Fruit fly (Drosophila melanogaster) whole organism, embryonic: Measurements from ENCODE around the gene Ice2.

ENCODE experiments used
- ATbp ChIP-seq: fragments of 200-800 bp; sonication (Bioruptor generic); optimal IDR thresholded peaks from 2 replicates; lab custom pipeline; 2017; ENCODE audit warnings: missing biosample characterization, mild to moderate bottlenecking, missing genetic modification characterization, missing genetic modification reagents
- BtbVII ChIP-seq: fragments of 200-800 bp; sonication (Bioruptor generic); optimal IDR thresholded peaks from 3 replicates; lab custom pipeline; 2017; ENCODE audit warnings: missing biosample characterization, mild to moderate bottlenecking, missing genetic modification characterization
- CG10274 ChIP-seq: fragments of 200-800 bp; sonication (Bioruptor generic); optimal IDR thresholded peaks from 3 replicates; lab custom pipeline; 2017; ENCODE audit warnings: missing biosample characterization, mild to moderate bottlenecking, missing genetic modification characterization
- CG10565 ChIP-seq: fragments of 200-800 bp; sonication (Bioruptor generic); optimal IDR thresholded peaks from 3 replicates; lab custom pipeline; 2016; ENCODE audit warnings: missing biosample characterization, mild to moderate bottlenecking, missing genetic modification characterization
- CG10979 ChIP-seq: fragments of 200-800 bp; sonication (Bioruptor generic); optimal IDR thresholded peaks from 2 replicates; lab custom pipeline; 2018; ENCODE audit warnings: missing biosample characterization, mild to moderate bottlenecking, missing genetic modification characterization, moderate library complexity
- CG12071 ChIP-seq: fragments of 200-800 bp; sonication (Bioruptor generic); optimal IDR thresholded peaks from 3 replicates; lab custom pipeline; 2018; ENCODE audit warnings: missing biosample characterization, mild to moderate bottlenecking, missing genetic modification characterization
- CG12769 ChIP-seq: fragments of 200-800 bp; sonication (Bioruptor generic); optimal IDR thresholded peaks from 2 replicates; lab custom pipeline; 2019; ENCODE audit warnings: missing biosample characterization, mild to moderate bottlenecking, missing genetic modification characterization, moderate library complexity
- CG15696 ChIP-seq: fragments of 200-800 bp; sonication (Bioruptor generic); optimal IDR thresholded peaks from 2 replicates; lab custom pipeline; 2019; ENCODE audit warnings: missing biosample characterization, mild to moderate bottlenecking, missing genetic modification characterization, moderate library complexity
- CG17568 ChIP-seq: fragments of 200-800 bp; sonication (Bioruptor generic); optimal IDR thresholded peaks from 2 replicates; lab custom pipeline; 2018; ENCODE audit warnings: missing biosample characterization, mild to moderate bottlenecking, missing genetic modification characterization, moderate library complexity
- CG2116 ChIP-seq: fragments of 200-800 bp; sonication (Bioruptor generic); optimal IDR thresholded peaks from 3 replicates; lab custom pipeline; 2018; ENCODE audit warnings: missing biosample characterization, mild to moderate bottlenecking, missing genetic modification characterization
- CG32532 ChIP-seq: fragments of 200-800 bp; sonication (Bioruptor generic); IDR thresholded peaks from 2 replicates; pipeline ENCODE4 v1.3.6; 2022; ENCODE audit warnings: missing biosample characterization, missing genetic modification characterization
- CG4404 ChIP-seq: fragments of 200-800 bp; sonication (Bioruptor generic); IDR thresholded peaks from 2 replicates; pipeline ENCODE4 v1.3.6; 2022; ENCODE audit warnings: missing biosample characterization, missing genetic modification characterization
- CG4854 ChIP-seq: fragments of 200-800 bp; sonication (Bioruptor generic); optimal IDR thresholded peaks from 2 replicates; lab custom pipeline; 2016; ENCODE audit warnings: missing biosample characterization, missing genetic modification characterization, inconsistent platforms
- CG6683 ChIP-seq: fragments of 200-800 bp; sonication (Bioruptor generic); optimal IDR thresholded peaks from 2 replicates; lab custom pipeline; 2017; ENCODE audit warnings: missing biosample characterization, mild to moderate bottlenecking, missing genetic modification characterization, missing genetic modification reagents
- CG7556 ChIP-seq: fragments of 200-800 bp; sonication (Bioruptor generic); optimal IDR thresholded peaks from 2 replicates; lab custom pipeline; 2017; ENCODE audit warnings: missing biosample characterization, mild to moderate bottlenecking, missing genetic modification characterization
- CG8765 ChIP-seq: fragments of 200-800 bp; sonication (Bioruptor generic); IDR thresholded peaks from 2 replicates; pipeline ENCODE4 v1.3.6; 2022; ENCODE audit warnings: missing biosample characterization, missing genetic modification characterization
- CG8924 ChIP-seq: fragments of 200-800 bp; optimal IDR thresholded peaks from 3 replicates; lab custom pipeline; 2019; ENCODE audit warnings: missing biosample characterization, mild to moderate bottlenecking, missing genetic modification characterization, moderate library complexity
- CG9797 ChIP-seq: fragments of 200-800 bp; sonication (Bioruptor generic); optimal IDR thresholded peaks from 3 replicates; lab custom pipeline; 2018; ENCODE audit warnings: missing biosample characterization, mild to moderate bottlenecking, missing genetic modification characterization
- Dad ChIP-seq: fragments of 200-800 bp; sonication (Bioruptor generic); optimal IDR thresholded peaks from 3 replicates; lab custom pipeline; 2016; ENCODE audit warnings: missing biosample characterization, missing genetic modification characterization
- Dip2 ChIP-seq: fragments of 200-800 bp; sonication (Bioruptor generic); IDR thresholded peaks from 2 replicates; pipeline ENCODE4 v1.3.6; 2022; ENCODE audit warnings: missing biosample characterization, missing genetic modification characterization
- Hmr ChIP-seq: fragments of 200-800 bp; sonication (Bioruptor generic); optimal IDR thresholded peaks from 3 replicates; lab custom pipeline; 2017; ENCODE audit warnings: mild to moderate bottlenecking, missing biosample characterization, missing genetic modification reagents, missing genetic modification characterization
- Mrtf ChIP-seq: fragments of 200-800 bp; sonication (Bioruptor generic); IDR thresholded peaks from 3 replicates; pipeline ENCODE4 v1.3.6; 2022; ENCODE audit warnings: missing biosample characterization, missing genetic modification characterization
- Pdp1 ChIP-seq, 2 experiments: fragments of 200-800 bp; sonication (Bioruptor generic); optimal IDR thresholded peaks; 3 replicates each; lab custom pipeline; 2016; ENCODE audit warnings: missing biosample characterization in 2 of 2, missing genetic modification characterization in 2 of 2, mild to moderate bottlenecking in 1 of 2, moderate library complexity in 1 of 2
- Rfx ChIP-seq: fragments of 200-800 bp; sonication (Bioruptor generic); IDR thresholded peaks from 2 replicates; pipeline ENCODE4 v1.3.6; 2022; ENCODE audit warnings: missing biosample characterization, missing genetic modification characterization
- Side ChIP-seq: fragments of 200-800 bp; sonication (Bioruptor generic); optimal IDR thresholded peaks from 2 replicates; lab custom pipeline; 2016; ENCODE audit warnings: missing biosample characterization, missing genetic modification characterization
- Sox102F ChIP-seq: fragments of 200-800 bp; sonication (Bioruptor generic); optimal IDR thresholded peaks from 2 replicates; lab custom pipeline; 2018; ENCODE audit warnings: missing biosample characterization, mild to moderate bottlenecking, missing genetic modification characterization, moderate library complexity
- Stat92E ChIP-seq, 3 experiments: fragments of >200 bp in 2 of 3; fragments of 200-800 bp in 1 of 3; sonication (Bioruptor generic) in 1 of 3; optimal IDR thresholded peaks; 2 replicates each; lab custom pipeline; 2017 to 2019; ENCODE audit warnings: missing biosample characterization in 3 of 3, missing genetic modification characterization in 3 of 3, mild to moderate bottlenecking in 1 of 3, moderate library complexity in 1 of 3
- Taf1 ChIP-seq: fragments of 200-800 bp; sonication (Bioruptor generic); IDR thresholded peaks from 2 replicates; pipeline ENCODE4 v1.3.6; 2022; ENCODE audit warnings: missing biosample characterization, missing genetic modification characterization
- Tbp ChIP-seq: fragments of >200 bp; optimal IDR thresholded peaks from 2 replicates; lab custom pipeline; 2018; ENCODE audit warnings: missing biosample characterization, missing genetic modification characterization
- cg ChIP-seq: fragments of 200-800 bp; sonication (Bioruptor generic); optimal IDR thresholded peaks from 3 replicates; lab custom pipeline; 2019; ENCODE audit warnings: missing biosample characterization, mild to moderate bottlenecking, missing genetic modification characterization, moderate library complexity
- esg ChIP-seq: fragments of 200-800 bp; sonication (Bioruptor generic); conservative IDR thresholded peaks from 2 replicates; pipeline ENCODE4 v1.3.6; 2022; ENCODE audit warnings: missing biosample characterization, missing genetic modification characterization
- ewg ChIP-seq: fragments of 200-800 bp; sonication (Bioruptor generic); optimal IDR thresholded peaks from 3 replicates; lab custom pipeline; 2017; ENCODE audit warnings: mild to moderate bottlenecking, missing biosample characterization, missing genetic modification reagents, missing genetic modification characterization
- fd102C ChIP-seq: fragments of 200-800 bp; sonication (Bioruptor generic); optimal IDR thresholded peaks from 2 replicates; lab custom pipeline; 2018; ENCODE audit warnings: missing biosample characterization, mild to moderate bottlenecking, missing genetic modification characterization, moderate library complexity
- fd96Cb ChIP-seq: fragments of 200-800 bp; sonication (Bioruptor generic); optimal IDR thresholded peaks from 2 replicates; lab custom pipeline; 2018; ENCODE audit warnings: missing biosample characterization, mild to moderate bottlenecking, missing genetic modification characterization, moderate library complexity
- ftz-f1 ChIP-seq: fragments of 200-800 bp; sonication (Bioruptor generic); optimal IDR thresholded peaks from 2 replicates; lab custom pipeline; 2016; ENCODE audit warnings: missing biosample characterization, missing genetic modification characterization
- fu2 ChIP-seq: fragments of 200-800 bp; sonication (Bioruptor generic); optimal IDR thresholded peaks from 2 replicates; lab custom pipeline; 2016; ENCODE audit warnings: missing biosample characterization, missing genetic modification characterization
- gcm ChIP-seq: fragments of 200-800 bp; sonication (Bioruptor generic); optimal IDR thresholded peaks from 2 replicates; lab custom pipeline; 2019; ENCODE audit warnings: missing biosample characterization, mild to moderate bottlenecking, missing genetic modification characterization, moderate library complexity
- grau ChIP-seq: fragments of 200-800 bp; optimal IDR thresholded peaks from 3 replicates; lab custom pipeline; 2019; ENCODE audit warnings: missing biosample characterization, mild to moderate bottlenecking, missing genetic modification characterization, moderate library complexity
- ham ChIP-seq: fragments of 200-800 bp; sonication (Bioruptor generic); IDR thresholded peaks from 2 replicates; pipeline ENCODE4 v1.3.6; 2022; ENCODE audit warnings: missing biosample characterization, missing genetic modification characterization
- nom ChIP-seq: fragments of 200-800 bp; sonication (Bioruptor generic); optimal IDR thresholded peaks from 2 replicates; lab custom pipeline; 2017; ENCODE audit warnings: missing biosample characterization, missing genetic modification characterization, mild to moderate bottlenecking, moderate library complexity, missing genetic modification reagents
- seq ChIP-seq: fragments of 200-800 bp; sonication (Bioruptor generic); IDR thresholded peaks from 2 replicates; pipeline ENCODE4 v1.3.6; 2022; ENCODE audit warnings: missing biosample characterization, missing genetic modification characterization
- slou ChIP-seq: fragments of 200-800 bp; sonication (Bioruptor generic); optimal IDR thresholded peaks from 3 replicates; lab custom pipeline; 2016; ENCODE audit warnings: missing biosample characterization, missing genetic modification characterization
- sqz ChIP-seq: fragments of 200-800 bp; sonication (Bioruptor generic); optimal IDR thresholded peaks from 3 replicates; lab custom pipeline; 2018; ENCODE audit warnings: missing biosample characterization, mild to moderate bottlenecking, missing genetic modification characterization
- ssp ChIP-seq: fragments of 200-800 bp; sonication (Bioruptor generic); IDR thresholded peaks from 2 replicates; pipeline ENCODE4 v1.3.6; 2022; ENCODE audit warnings: missing biosample characterization, missing genetic modification characterization
- stc ChIP-seq: fragments of 200-800 bp; sonication (Bioruptor generic); IDR thresholded peaks from 2 replicates; pipeline ENCODE4 v1.3.6; 2022; ENCODE audit warnings: missing biosample characterization, missing genetic modification characterization
- tin ChIP-seq: fragments of 200-800 bp; sonication (Bioruptor generic); optimal IDR thresholded peaks from 3 replicates; lab custom pipeline; 2016; ENCODE audit warnings: missing biosample characterization, missing genetic modification characterization
- tll ChIP-seq, 2 experiments: fragments of 200-800 bp in 1 of 2; fragments of >200 bp in 1 of 2; sonication (Bioruptor generic) in 1 of 2; optimal IDR thresholded peaks; 2 replicates each; lab custom pipeline; 2017 to 2019; ENCODE audit warnings: missing biosample characterization in 2 of 2, missing genetic modification characterization in 2 of 2, mild to moderate bottlenecking in 1 of 2, moderate library complexity in 1 of 2
- twi ChIP-seq: fragments of 200-800 bp; optimal IDR thresholded peaks from 2 replicates; lab custom pipeline; 2019; ENCODE audit warnings: missing biosample characterization, mild to moderate bottlenecking, missing genetic modification characterization, moderate library complexity
- tx ChIP-seq: fragments of 200-800 bp; sonication (Bioruptor generic); optimal IDR thresholded peaks from 2 replicates; lab custom pipeline; 2016; ENCODE audit warnings: missing biosample characterization, missing genetic modification characterization
- vvl ChIP-seq: fragments of 200-800 bp; sonication (Bioruptor generic); IDR thresholded peaks from 2 replicates; pipeline ENCODE4 v1.3.6; 2022; ENCODE audit warnings: missing biosample characterization, missing genetic modification characterization

The Ice2 gene

dm6 chr3R:21127352-21127985 lies 2.5 kb upstream of the Ice2 start, which contains the start of the genes slmb and CG5793 (continued):
- no peak for TF ChIP-seq Mrtf (GFP tag; lab: Robert Waterston, UW)
- peak; percentile 46 for TF ChIP-seq Rfx
- no peak for TF ChIP-seq nom (GFP tag; lab: Kevin White, UChicago)
- no peak for TF ChIP-seq CG8765 (GFP tag; lab: Robert Waterston, UW)
- no peak for TF ChIP-seq Dad (GFP tag; lab: Kevin White, UChicago)
- TF ChIP-seq CG4404 (GFP tag; lab: Robert Waterston, UW) = no peak
- TF ChIP-seq ssp (GFP tag; lab: Robert Waterston, UW) = no peak; the same call in 1 of the 2 replicates
- TF ChIP-seq vvl (GFP tag; lab: Robert Waterston, UW) = peak; percentile 41
- 0 out of 2 replicates have a peak, but pooled peaks have one; percentile 47 for TF ChIP-seq CG32532 (GFP tag; lab: Robert Waterston, UW)
- no peak for TF ChIP-seq CG7556
- TF ChIP-seq tll (GFP tag; optimal IDR thresholded peaks at IDR 0.05; lab: Kevin White, UChicago) = no peak
- peak; percentile 52 for TF ChIP-seq tin (GFP tag; lab: Kevin White, UChicago)
- no peak for TF ChIP-seq CG6683 (GFP tag; lab: Kevin White, UChicago)
- no peak for TF ChIP-seq stc (GFP tag; lab: Robert Waterston, UW)
- no peak for TF ChIP-seq CG12769
- TF ChIP-seq Hmr (GFP tag; lab: Kevin White, UChicago) = no peak
- TF ChIP-seq twi (tag; lab: Kevin White, UChicago) = no peak
- TF ChIP-seq ham (GFP tag; lab: Robert Waterston, UW) = no peak
- TF ChIP-seq Tbp (GFP tag; lab: Kevin White, UChicago) = no peak
- peak; percentile 38 for TF ChIP-seq fu2
- no peak for TF ChIP-seq cg (GFP tag; lab: Kevin White, UChicago)
- TF ChIP-seq CG9797 (GFP tag; lab: Kevin White, UChicago) = peak; percentile 92
- peak; percentile 6 for TF ChIP-seq slou (GFP tag; lab: Kevin White, UChicago)
- peak; percentile 15 for TF ChIP-seq fd96Cb
- no peak for TF ChIP-seq CG4854
- TF ChIP-seq BtbVII (GFP tag; lab: Kevin White, UChicago) = no peak
- TF ChIP-seq Stat92E (GFP tag; optimal IDR thresholded peaks at IDR 0.05; lab: Kevin White, UChicago) = no peak
- no peak for TF ChIP-seq CG10274 (GFP tag; lab: Kevin White, UChicago)
- no peak for TF ChIP-seq sqz
- TF ChIP-seq fd102C (GFP tag; lab: Kevin White, UChicago) = peak; percentile 46
- TF ChIP-seq Dip2 (GFP tag; lab: Robert Waterston, UW) = no peak
- TF ChIP-seq CG10979 (tag; lab: Kevin White, UChicago) = no peak
- no peak for TF ChIP-seq seq (GFP tag; lab: Robert Waterston, UW)
- TF ChIP-seq grau (tag; lab: Kevin White, UChicago) = peak; percentile 37
- no peak for TF ChIP-seq ftz-f1 (GFP tag; lab: Kevin White, UChicago)
- peak; percentile 43 for TF ChIP-seq CG8924
- TF ChIP-seq Sox102F (GFP tag; lab: Kevin White, UChicago) = no peak
- peak; percentile 87 for TF ChIP-seq CG2116 (GFP tag; lab: Kevin White, UChicago)
- no peak for TF ChIP-seq Taf1 (GFP tag; lab: Robert Waterston, UW)
- no peak for TF ChIP-seq ewg (GFP tag; lab: Kevin White, UChicago)
- no peak for TF ChIP-seq CG10565 (GFP tag; lab: Kevin White, UChicago)
- TF ChIP-seq Side (GFP tag; lab: Kevin White, UChicago) = peak; percentile 56
- peak; percentile 39 to 99 for TF ChIP-seq Pdp1 (GFP tag; optimal IDR thresholded peaks at IDR 0.05; lab: Kevin White, UChicago)
- TF ChIP-seq CG15696 (tag; lab: Kevin White, UChicago) = no peak
- TF ChIP-seq CG17568 (GFP tag; lab: Kevin White, UChicago) = no peak
- TF ChIP-seq esg (GFP tag; lab: Robert Waterston, UW) = no peak
- no peak for TF ChIP-seq ATbp (GFP tag; lab: Kevin White, UChicago)
- no peak for TF ChIP-seq CG12071 (GFP tag; lab: Kevin White, UChicago)
- peak; percentile 1 for TF ChIP-seq tx (GFP tag; lab: Kevin White, UChicago)
- TF ChIP-seq gcm (GFP tag; lab: Kevin White, UChicago) = no peak
